Worm (Caenorhabditis elegans): ENCODE results near the gene C18A11.4.

Gene C18A11.4

DNA sequence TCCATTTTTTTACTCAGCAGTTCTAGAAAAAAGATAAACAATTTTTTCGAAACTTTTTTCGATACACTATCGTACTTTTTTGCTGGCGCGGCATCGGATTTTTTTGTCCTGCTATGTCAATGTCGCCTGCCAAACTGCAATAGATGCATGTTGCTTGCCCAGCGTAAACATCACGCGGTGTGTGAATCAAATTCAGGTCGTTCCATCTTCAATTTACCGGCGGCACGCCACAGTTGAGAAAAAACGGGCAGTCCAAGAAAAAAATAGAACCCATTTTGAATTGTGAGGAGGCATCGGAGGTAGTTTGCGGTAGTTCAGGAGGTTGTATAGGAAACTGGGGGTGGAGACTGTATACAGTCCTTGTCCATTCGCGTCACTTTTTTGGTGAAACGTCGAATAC lies 26.9 kb upstream of the C18A11.4 start (continued):
- TF ChIP-seq egrh-3 (GFP tag; IDR thresholded peaks at IDR 0.05) (no peak), lir-1 (GFP tag; conservative IDR thresholded peaks at IDR 0.05) (no peak), madf-3 (GFP tag; IDR thresholded peaks at IDR 0.05) (no peak), nfya-1 (tag; optimal IDR thresholded peaks at IDR 0.05; ENCODE audit: borderline replicate concordance, insufficient read depth) (no peak), lin-26 (GFP tag; IDR thresholded peaks at IDR 0.05) (no peak), tbp1 (GFP tag; optimal IDR thresholded peaks at IDR 0.05) (peak; percentile 18), lsl-1 (GFP tag; optimal IDR thresholded peaks at IDR 0.05) (no peak), somi-1 (GFP tag; optimal IDR thresholded peaks at IDR 0.05) (peak; percentile 32), gei-17 (GFP tag; optimal IDR thresholded peaks at IDR 0.05) (no peak), cebp-1 (GFP tag; IDR thresholded peaks at IDR 0.05) (no peak), cebp-1 (tag; optimal IDR thresholded peaks at IDR 0.05) (peak; percentile 34), Y79H2A.3 (GFP tag; conservative IDR thresholded peaks at IDR 0.05) (no peak), nfya-2 (GFP tag; IDR thresholded peaks at IDR 0.05) (no peak), bed-2 (GFP tag; IDR thresholded peaks at IDR 0.05) (no peak), egl-44 (GFP tag; IDR thresholded peaks at IDR 0.05) (no peak), snpc-1.3 (tag; optimal IDR thresholded peaks at IDR 0.05; ENCODE audit: insufficient read depth) (no peak), let-607 (tag; optimal IDR thresholded peaks at IDR 0.05) (no peak)

ce11 chrX:8019665-8020064 lies 25.7 kb upstream of the C18A11.4 start:
- no peak for TF ChIP-seq pha-4 (tag; optimal IDR thresholded peaks at IDR 0.05)
- peak; percentile 85 for TF ChIP-seq somi-1 (GFP tag; optimal IDR thresholded peaks at IDR 0.05)
- no peak for TF ChIP-seq B0035.1 (tag; optimal IDR thresholded peaks at IDR 0.05)
- TF ChIP-seq dpl-1 (GFP tag; optimal IDR thresholded peaks at IDR 0.05): no peak
- TF ChIP-seq aptf-2 (GFP tag; conservative IDR thresholded peaks at IDR 0.05): no peak
- peak in 1 of 2 experiments; percentile 13 for TF ChIP-seq let-607 (tag; optimal IDR thresholded peaks at IDR 0.05)
- TF ChIP-seq atf-7 (tag; optimal IDR thresholded peaks at IDR 0.05): peak; percentile 89
- TF ChIP-seq sea-2 (GFP tag; IDR thresholded peaks at IDR 0.05): no peak
- TF ChIP-seq nhr-27 (tag; optimal IDR thresholded peaks at IDR 0.05): no peak
- peak; percentile 86 for TF ChIP-seq let-526 (GFP tag; IDR thresholded peaks at IDR 0.05)
- no peak for TF ChIP-seq madf-8 (GFP tag; conservative IDR thresholded peaks at IDR 0.05)
- TF ChIP-seq ama-1 (optimal IDR thresholded peaks at IDR 0.05): no peak
- TF ChIP-seq ama-1 (GFP tag; optimal IDR thresholded peaks at IDR 0.05): peak in 1 of 2 experiments; percentile 7
- peak; percentile 79; the same call in 1 of the 2 replicates for TF ChIP-seq C06A6.2 (GFP tag; conservative IDR thresholded peaks at IDR 0.05)
- no peak for TF ChIP-seq ceh-100 (GFP tag; IDR thresholded peaks at IDR 0.05)
- no peak for TF ChIP-seq madf-3 (GFP tag; IDR thresholded peaks at IDR 0.05)
- TF ChIP-seq ceh-40 (GFP tag; IDR thresholded peaks at IDR 0.05): no peak
- TF ChIP-seq egl-44 (GFP tag; IDR thresholded peaks at IDR 0.05): peak; percentile 80; the same call in 1 of the 2 replicates
- TF ChIP-seq F10E7.11 (tag; optimal IDR thresholded peaks at IDR 0.05): no peak
- TF ChIP-seq nfyb-1 (GFP tag; IDR thresholded peaks at IDR 0.05): peak; percentile 87
- TF ChIP-seq tbp1 (GFP tag; optimal IDR thresholded peaks at IDR 0.05): peak; percentile 66
- TF ChIP-seq T07F8.4 (tag; optimal IDR thresholded peaks at IDR 0.05): no peak
- peak; percentile 94 for TF ChIP-seq K12H6.12 (tag; optimal IDR thresholded peaks at IDR 0.05)
- TF ChIP-seq F39B2.1 (GFP tag; IDR thresholded peaks at IDR 0.05): no peak
- peak; percentile 63 for TF ChIP-seq repo-1 (tag; optimal IDR thresholded peaks at IDR 0.05)
- no peak for TF ChIP-seq hlh-26 (GFP tag; conservative IDR thresholded peaks at IDR 0.05)
- peak; percentile 24 for TF ChIP-seq F23B12.7 (tag; optimal IDR thresholded peaks at IDR 0.05; ENCODE audit: insufficient read depth)
- TF ChIP-seq pbrm-1 (GFP tag; IDR thresholded peaks at IDR 0.05): peak; percentile 80
- TF ChIP-seq ztf-25 (GFP tag; IDR thresholded peaks at IDR 0.05): 0 out of 2 replicates have a peak, but pooled peaks have one; percentile 33
- peak; percentile 87 for TF ChIP-seq dox-1 (GFP tag; IDR thresholded peaks at IDR 0.05)
- 0 out of 2 replicates have a peak, but pooled peaks have one; percentile 43 for TF ChIP-seq attf-6 (GFP tag; IDR thresholded peaks at IDR 0.05)
- TF ChIP-seq madf-6 (GFP tag; IDR thresholded peaks at IDR 0.05): peak; percentile 41; the same call in 1 of the 2 replicates
- no peak for TF ChIP-seq snpc-4 (GFP tag; optimal IDR thresholded peaks at IDR 0.05)
- peak in 3 of 4 experiments; percentile 15 to 51 (median 21) for TF ChIP-seq snpc-4 (tag; optimal IDR thresholded peaks at IDR 0.05)
- peak; percentile 40 for TF ChIP-seq ztf-18 (tag; optimal IDR thresholded peaks at IDR 0.05)
